Worm (Caenorhabditis elegans) whole organism, young adult: ENCODE data around the gene T13G4.4.

Experiments
- K11D2.4 ChIP-seq: fragments of 200-800 bp; sonication (Bioruptor generic); IDR thresholded peaks from 2 replicates; pipeline ENCODE4 v1.3.6; 2022; ENCODE audit warnings: missing genetic modification reagents, missing genetic modification characterization, missing compliant biosample characterization
- Y95B8A.8 ChIP-seq: fragments of 200-800 bp; sonication (Bioruptor generic); IDR thresholded peaks from 2 replicates; pipeline ENCODE4 v1.3.6; 2022; ENCODE audit warnings: missing genetic modification reagents, missing genetic modification characterization, missing compliant biosample characterization
- attf-5 ChIP-seq: fragments of 200-800 bp; sonication (Bioruptor generic); optimal IDR thresholded peaks from 2 replicates; lab custom pipeline; 2018; ENCODE audit warnings: mild to moderate bottlenecking, missing genetic modification characterization, missing compliant biosample characterization
- attf-6 ChIP-seq: fragments of 200-800 bp; sonication (Bioruptor generic); IDR thresholded peaks from 2 replicates; pipeline ENCODE4 v1.3.6; 2022; ENCODE audit warnings: missing genetic modification reagents, missing genetic modification characterization, missing compliant biosample characterization
- ceh-40 ChIP-seq: fragments of 200-800 bp; sonication (Bioruptor generic); IDR thresholded peaks from 2 replicates; pipeline ENCODE4 v1.3.6; 2022; ENCODE audit warnings: missing genetic modification characterization, missing compliant biosample characterization
- ceh-58 ChIP-seq: fragments of 200-800 bp; sonication (Bioruptor generic); IDR thresholded peaks from 2 replicates; pipeline ENCODE4 v1.3.6; 2022; ENCODE audit warnings: missing genetic modification characterization, missing compliant biosample characterization
- ceh-79 ChIP-seq: sonication (generic microtip); optimal IDR thresholded peaks from 2 replicates; lab custom pipeline; 2017; ENCODE audit warnings: mild to moderate bottlenecking, missing genetic modification characterization, missing compliant biosample characterization
- dox-1 ChIP-seq: fragments of 200-800 bp; sonication (Bioruptor generic); IDR thresholded peaks from 2 replicates; pipeline ENCODE4 v1.3.6; 2022; ENCODE audit warnings: missing genetic modification reagents, missing genetic modification characterization, missing compliant biosample characterization
- dpl-1 ChIP-seq: fragments of 150-350 bp; optimal IDR thresholded peaks from 2 replicates; lab custom pipeline; 2014; ENCODE audit warnings: missing biosample characterization, missing genetic modification reagents, missing genetic modification characterization
- egl-18 ChIP-seq: fragments of 200-800 bp; sonication (Bioruptor generic); IDR thresholded peaks from 2 replicates; pipeline ENCODE4 v1.3.6; 2022; ENCODE audit warnings: missing genetic modification reagents, missing genetic modification characterization, missing compliant biosample characterization
- fkh-3 ChIP-seq: sonication (generic microtip); optimal IDR thresholded peaks from 2 replicates; lab custom pipeline; 2016; ENCODE audit warnings: mild to moderate bottlenecking, missing genetic modification characterization, missing compliant biosample characterization
- hrde-1 ChIP-seq: sonication (generic microtip); optimal IDR thresholded peaks from 2 replicates; lab custom pipeline; 2016; ENCODE audit warnings: missing genetic modification characterization, mild to moderate bottlenecking, missing compliant biosample characterization, moderate library complexity, missing genotype, missing genetic modification reagents, borderline replicate concordance
- hsf-1 ChIP-seq: fragments of 200-800 bp; sonication (Bioruptor generic); IDR thresholded peaks from 2 replicates; pipeline ENCODE4 v1.3.6; 2022; ENCODE audit warnings: missing genetic modification reagents, missing genetic modification characterization, missing compliant biosample characterization
- lag-1 ChIP-seq: fragments of 200-800 bp; sonication (Bioruptor generic); IDR thresholded peaks from 2 replicates; pipeline ENCODE4 v1.3.6; 2022; ENCODE audit warnings: missing genetic modification reagents, missing genetic modification characterization, missing compliant biosample characterization
- let-607 ChIP-seq, 2 experiments: fragments of 200-800 bp in 1 of 2; sonication (Bioruptor generic) in 1 of 2; sonication (generic microtip) in 1 of 2; optimal IDR thresholded peaks; 2 replicates each; lab custom pipeline; 2016 to 2018; ENCODE audit warnings: mild to moderate bottlenecking in 2 of 2, missing compliant biosample characterization in 2 of 2, missing genetic modification characterization in 2 of 2, moderate library complexity in 2 of 2, missing genotype in 1 of 2
- nfya-2 ChIP-seq: fragments of 200-800 bp; sonication (Bioruptor generic); IDR thresholded peaks from 2 replicates; pipeline ENCODE4 v1.3.6; 2022; ENCODE audit warnings: missing genetic modification reagents, missing genetic modification characterization, missing compliant biosample characterization
- nfyb-1 ChIP-seq: fragments of 200-800 bp; sonication (Bioruptor generic); IDR thresholded peaks from 2 replicates; pipeline ENCODE4 v1.3.6; 2022; ENCODE audit warnings: missing genetic modification reagents, missing genetic modification characterization, missing compliant biosample characterization
- nhr-80 ChIP-seq: sonication (generic microtip); optimal IDR thresholded peaks from 2 replicates; lab custom pipeline; 2016; ENCODE audit warnings: missing genetic modification characterization, missing compliant biosample characterization
- pbrm-1 ChIP-seq: fragments of 200-800 bp; sonication (Bioruptor generic); IDR thresholded peaks from 2 replicates; pipeline ENCODE4 v1.3.6; 2022; ENCODE audit warnings: missing genetic modification reagents, missing genetic modification characterization, missing compliant biosample characterization
- sptf-2 ChIP-seq: fragments of 200-800 bp; sonication (Bioruptor generic); optimal IDR thresholded peaks from 2 replicates; lab custom pipeline; 2018; ENCODE audit warnings: mild to moderate bottlenecking, missing genetic modification characterization, missing compliant biosample characterization
- tbp1 ChIP-seq: fragments of 200-800 bp; sonication (Bioruptor generic); optimal IDR thresholded peaks from 2 replicates; lab custom pipeline; 2018; ENCODE audit warnings: mild to moderate bottlenecking, missing genetic modification characterization, missing compliant biosample characterization
- tlf-1 ChIP-seq: fragments of 200-800 bp; sonication (Bioruptor generic); optimal IDR thresholded peaks from 2 replicates; lab custom pipeline; 2018; ENCODE audit warnings: mild to moderate bottlenecking, missing genetic modification characterization, missing compliant biosample characterization
- unc-130 ChIP-seq: sonication (generic microtip); optimal IDR thresholded peaks from 2 replicates; lab custom pipeline; 2016; ENCODE audit warnings: missing genetic modification reagents, missing genetic modification characterization, missing compliant biosample characterization
- unc-62 ChIP-seq: fragments of 150-350 bp; optimal IDR thresholded peaks from 2 replicates; lab custom pipeline; 2014; ENCODE audit warnings: missing biosample characterization, missing genetic modification reagents, missing genetic modification characterization
- xnd-1 ChIP-seq: sonication (generic microtip); optimal IDR thresholded peaks from 2 replicates; lab custom pipeline; 2016; ENCODE audit warnings: missing genotype, missing genetic modification reagents, missing genetic modification characterization, missing compliant biosample characterization
- zfh-2 ChIP-seq: fragments of 200-800 bp; sonication (Bioruptor generic); conservative IDR thresholded peaks from 2 replicates; pipeline ENCODE4 v1.3.6; 2022; ENCODE audit warnings: missing genetic modification reagents, missing genetic modification characterization, missing compliant biosample characterization
- ztf-18 ChIP-seq: sonication (generic microtip); optimal IDR thresholded peaks from 2 replicates; lab custom pipeline; 2016; ENCODE audit warnings: missing genotype, mild to moderate bottlenecking, missing genetic modification characterization, missing compliant biosample characterization
- ztf-26 ChIP-seq: sonication (generic microtip); optimal IDR thresholded peaks from 2 replicates; lab custom pipeline; 2017; ENCODE audit warnings: missing genetic modification characterization, missing compliant biosample characterization
- ztf-6 ChIP-seq: fragments of 200-800 bp; sonication (Bioruptor generic); IDR thresholded peaks from 2 replicates; pipeline ENCODE4 v1.3.6; 2022; ENCODE audit warnings: missing genetic modification reagents, missing genetic modification characterization, missing compliant biosample characterization

The T13G4.4 gene

ce11 chrX:1162019-1162418 lies 29.5 kb downstream of the T13G4.4 start, which contains the start of gene tmc-1:
Gene tmc-1 (plus strand): TSS chrX:1162207.
- TF ChIP-seq fkh-3 (tag; lab: Kevin White, UChicago): no peak
- TF ChIP-seq xnd-1 (tag; lab: Kevin White, UChicago): no peak
- TF ChIP-seq pbrm-1 (GFP tag; lab: Robert Waterston, UW): 0 out of 2 replicates have a peak, but pooled peaks have one; percentile 31

ce11 chrX:1154648-1155047 lies 36.8 kb downstream of the T13G4.4 start, which contains the start of gene R193.1:
Gene R193.1 (plus strand): TSS chrX:1154948.
- TF ChIP-seq K11D2.4 (GFP tag; lab: Robert Waterston, UW): no peak
- TF ChIP-seq ceh-58 (GFP tag; lab: Robert Waterston, UW): no peak
- TF ChIP-seq zfh-2 (GFP tag; lab: Robert Waterston, UW): no peak
- TF ChIP-seq attf-6 (GFP tag; lab: Robert Waterston, UW): no peak
- TF ChIP-seq, all 124 proteins: peak for 0

ce11 chrX:1148438-1148837 lies 43.0 kb downstream of the T13G4.4 start, which contains the start of the genes R193.2 and R193.6:
Gene R193.2 (minus strand): TSS chrX:1148585.
Gene R193.6 (plus strand): TSS chrX:1148787.
- TF ChIP-seq let-607 (tag; optimal IDR thresholded peaks at IDR 0.05; lab: Kevin White, UChicago) (peak in 1 of 2 experiments; percentile 14), nhr-80 (tag; lab: Kevin White, UChicago) (peak; percentile 94), ceh-40 (no peak), dox-1 (GFP tag; lab: Robert Waterston, UW) (peak; percentile 38; the same call in 1 of the 2 replicates)

- TF ChIP-seq ztf-26 (no peak), hsf-1 (GFP tag; lab: Robert Waterston, UW) (no peak), dox-1 (GFP tag; lab: Robert Waterston, UW) (0 out of 2 replicates have a peak, but pooled peaks have one; percentile 7), Y95B8A.8 (GFP tag; lab: Robert Waterston, UW) (no peak), nfya-2 (GFP tag; lab: Robert Waterston, UW) (no peak), tbp1 (no peak), sptf-2 (GFP tag; lab: Kevin White, UChicago) (no peak), unc-130 (GFP tag; lab: Kevin White, UChicago) (no peak), dpl-1 (GFP tag; lab: Kevin White, UChicago) (no peak)
These were observed 44.1 kb downstream of the T13G4.4 start for ce11 chrX:1147394-1147793.

ce11 chrX:1141617-1142016 lies 49.9 kb downstream of the T13G4.4 start:
- no peak for TF ChIP-seq ceh-79 (tag; lab: Kevin White, UChicago)
- TF ChIP-seq hsf-1 (GFP tag; lab: Robert Waterston, UW): no peak
- no peak for TF ChIP-seq lag-1 (GFP tag; lab: Robert Waterston, UW)
- no peak for TF ChIP-seq hrde-1
- no peak for TF ChIP-seq attf-5 (GFP tag; lab: Kevin White, UChicago)
- no peak for TF ChIP-seq egl-18
- no peak for TF ChIP-seq ztf-6 (GFP tag; lab: Robert Waterston, UW)
- no peak for TF ChIP-seq ceh-40
- no peak for TF ChIP-seq let-607 (tag; optimal IDR thresholded peaks at IDR 0.05; lab: Kevin White, UChicago)
- TF ChIP-seq nfyb-1 (GFP tag; lab: Robert Waterston, UW): no peak
- no peak for TF ChIP-seq ztf-18 (tag; lab: Kevin White, UChicago)
- no peak for TF ChIP-seq tlf-1 (GFP tag; lab: Kevin White, UChicago)
- no peak for TF ChIP-seq fkh-3 (tag; lab: Kevin White, UChicago)
- TF ChIP-seq unc-62 (GFP tag; lab: Kevin White, UChicago): no peak
